Worm (Caenorhabditis elegans): Measurements from ENCODE around the gene tmem-218.

Gene tmem-218

DNA sequence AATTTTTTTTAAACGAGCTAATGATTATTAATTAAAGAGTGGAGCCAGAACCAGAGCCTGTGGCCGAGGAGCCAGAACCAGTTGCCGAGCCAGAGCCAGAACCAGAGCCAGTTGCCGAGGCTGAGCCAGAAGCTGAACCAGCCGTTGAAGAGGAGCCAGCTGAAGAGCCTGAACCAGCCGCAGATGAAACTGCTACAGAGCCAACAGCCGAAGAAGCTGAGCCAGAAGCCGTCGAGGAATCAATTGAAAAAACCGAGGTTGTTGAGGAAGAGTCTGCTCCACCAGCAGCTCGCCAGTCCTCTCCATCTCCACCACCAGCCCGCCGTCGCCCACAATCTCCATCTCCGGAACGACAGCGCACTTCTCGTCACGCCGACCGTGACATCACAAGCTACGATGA lies 26.2 kb downstream of the tmem-218 start:
- TF ChIP-seq cog-1 (tag; optimal IDR thresholded peaks at IDR 0.05) (no peak), ztf-23 (GFP tag; IDR thresholded peaks at IDR 0.05) (no peak), T22C8.4 (GFP tag; IDR thresholded peaks at IDR 0.05) (no peak), ref-1 (GFP tag; conservative IDR thresholded peaks at IDR 0.05) (no peak), ztf-29 (GFP tag; IDR thresholded peaks at IDR 0.05) (no peak), tab-1 (GFP tag; IDR thresholded peaks at IDR 0.05) (no peak), med-1 (GFP tag; optimal IDR thresholded peaks at IDR 0.05; ENCODE audit: insufficient read depth) (no peak), klf-2 (GFP tag; conservative IDR thresholded peaks at IDR 0.05) (no peak), flt-1 (GFP tag; IDR thresholded peaks at IDR 0.05) (no peak)

ce11 chrX:17676679-17677078 lies 27.2 kb downstream of the tmem-218 start:
- TF ChIP-seq flt-1 (GFP tag; IDR thresholded peaks at IDR 0.05) (no peak), ztf-23 (GFP tag; IDR thresholded peaks at IDR 0.05) (no peak), klf-2 (GFP tag; conservative IDR thresholded peaks at IDR 0.05) (no peak), ref-1 (GFP tag; conservative IDR thresholded peaks at IDR 0.05) (no peak), T22C8.4 (GFP tag; IDR thresholded peaks at IDR 0.05) (no peak)

DNA sequence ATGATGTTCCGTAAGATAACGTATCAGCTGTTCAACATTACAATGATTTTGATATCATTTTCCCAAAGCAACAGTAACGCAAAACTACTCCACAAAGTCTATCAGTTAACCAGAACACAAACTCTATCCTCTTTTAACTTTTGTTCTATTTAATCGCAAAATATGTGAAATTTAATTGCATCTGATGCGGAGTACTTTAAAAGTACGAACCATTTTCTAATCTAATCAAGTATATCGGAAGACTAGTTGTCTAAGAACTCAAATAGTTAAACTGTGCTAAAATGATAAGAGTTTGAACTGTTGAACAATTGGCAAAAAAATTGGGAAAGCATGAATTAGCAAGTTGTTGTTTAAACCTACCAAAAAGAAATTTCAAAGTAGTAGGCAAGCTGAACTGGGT lies 32.1 kb downstream of the tmem-218 start:
- TF ChIP-seq ztf-29 (GFP tag; IDR thresholded peaks at IDR 0.05): no peak
- TF ChIP-seq tab-1 (GFP tag; IDR thresholded peaks at IDR 0.05): no peak
- no peak for TF ChIP-seq T22C8.4 (GFP tag; IDR thresholded peaks at IDR 0.05)
- no peak for TF ChIP-seq flt-1 (GFP tag; IDR thresholded peaks at IDR 0.05)
- TF ChIP-seq cog-1 (tag; optimal IDR thresholded peaks at IDR 0.05): no peak
- no peak for TF ChIP-seq med-1 (GFP tag; optimal IDR thresholded peaks at IDR 0.05; ENCODE audit: insufficient read depth)
- no peak for TF ChIP-seq ref-1 (GFP tag; conservative IDR thresholded peaks at IDR 0.05)
- no peak for TF ChIP-seq klf-2 (GFP tag; conservative IDR thresholded peaks at IDR 0.05)
- TF ChIP-seq ztf-23 (GFP tag; IDR thresholded peaks at IDR 0.05): no peak

DNA sequence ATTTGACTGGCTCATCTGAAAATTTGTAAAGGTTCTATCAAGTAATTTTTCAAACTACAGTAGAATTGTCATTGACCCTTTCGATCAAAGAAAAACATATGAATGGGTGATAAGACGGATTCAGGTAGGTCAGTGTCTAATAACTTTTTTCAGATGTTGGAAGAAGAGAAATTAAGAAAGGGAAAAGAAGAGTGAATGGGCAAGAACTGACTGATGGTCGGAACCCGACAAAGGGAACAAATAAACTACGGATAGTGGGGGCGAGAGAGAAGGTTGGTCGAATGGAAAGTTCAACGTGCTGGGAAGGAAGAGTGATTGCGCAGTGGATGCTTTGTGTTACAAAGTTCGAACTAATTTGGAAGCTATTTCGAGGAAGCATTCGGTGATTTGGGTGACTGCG lies 32.8 kb downstream of the tmem-218 start:
- TF ChIP-seq cog-1 (tag; optimal IDR thresholded peaks at IDR 0.05) (no peak), flt-1 (GFP tag; IDR thresholded peaks at IDR 0.05) (no peak), T22C8.4 (GFP tag; IDR thresholded peaks at IDR 0.05) (no peak), tab-1 (GFP tag; IDR thresholded peaks at IDR 0.05) (no peak), med-1 (GFP tag; optimal IDR thresholded peaks at IDR 0.05; ENCODE audit: insufficient read depth) (no peak), ref-1 (GFP tag; conservative IDR thresholded peaks at IDR 0.05) (no peak), ztf-23 (GFP tag; IDR thresholded peaks at IDR 0.05) (no peak), klf-2 (GFP tag; conservative IDR thresholded peaks at IDR 0.05) (no peak), ztf-29 (GFP tag; IDR thresholded peaks at IDR 0.05) (no peak)

- no peak for TF ChIP-seq cog-1 (tag; optimal IDR thresholded peaks at IDR 0.05)
- no peak for TF ChIP-seq tab-1 (GFP tag; IDR thresholded peaks at IDR 0.05)
- TF ChIP-seq med-1 (GFP tag; optimal IDR thresholded peaks at IDR 0.05; ENCODE audit: insufficient read depth): no peak
- TF ChIP-seq T22C8.4 (GFP tag; IDR thresholded peaks at IDR 0.05): no peak
- TF ChIP-seq flt-1 (GFP tag; IDR thresholded peaks at IDR 0.05): no peak
- no peak for TF ChIP-seq ztf-23 (GFP tag; IDR thresholded peaks at IDR 0.05)
Observed at ce11 chrX:17683698-17684097, 34.2 kb downstream of the tmem-218 start.

DNA sequence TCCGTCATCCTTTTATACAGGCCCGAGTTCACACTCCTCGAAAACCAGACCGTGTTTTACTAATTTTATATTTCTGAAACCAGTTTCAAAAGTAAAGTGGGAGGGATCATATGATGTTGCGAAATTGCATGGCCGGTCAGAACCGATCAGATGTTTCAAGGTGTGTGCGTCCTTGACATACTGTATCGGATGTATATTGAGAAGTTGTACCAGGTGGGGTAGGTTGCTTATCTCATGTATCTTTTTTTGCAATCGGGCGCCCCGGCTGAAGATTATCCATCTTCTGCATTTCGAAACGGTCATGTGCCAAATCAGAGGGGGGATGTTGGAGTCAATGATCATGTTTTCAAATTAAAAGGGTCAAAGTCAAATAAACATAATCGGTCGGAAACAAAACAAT lies 35.3 kb downstream of the tmem-218 start, which contains the start of gene T23E7.6:
Gene T23E7.6 (minus strand): TSS at position 45 of the 400 bp plus-strand sequence.
- no peak for TF ChIP-seq flt-1 (GFP tag; IDR thresholded peaks at IDR 0.05)
- TF ChIP-seq ref-1 (GFP tag; conservative IDR thresholded peaks at IDR 0.05): no peak
- no peak for TF ChIP-seq cog-1 (tag; optimal IDR thresholded peaks at IDR 0.05)
- no peak for TF ChIP-seq klf-2 (GFP tag; conservative IDR thresholded peaks at IDR 0.05)
- no peak for TF ChIP-seq med-1 (GFP tag; optimal IDR thresholded peaks at IDR 0.05; ENCODE audit: insufficient read depth)
- no peak for TF ChIP-seq T22C8.4 (GFP tag; IDR thresholded peaks at IDR 0.05)
- no peak for TF ChIP-seq ztf-29 (GFP tag; IDR thresholded peaks at IDR 0.05)
- TF ChIP-seq tab-1 (GFP tag; IDR thresholded peaks at IDR 0.05): no peak
- no peak for TF ChIP-seq ztf-23 (GFP tag; IDR thresholded peaks at IDR 0.05)

ce11 chrX:17685959-17686358 lies 36.5 kb downstream of the tmem-218 start:
- no peak for TF ChIP-seq tab-1 (GFP tag; IDR thresholded peaks at IDR 0.05)
- no peak for TF ChIP-seq ref-1 (GFP tag; conservative IDR thresholded peaks at IDR 0.05)
- no peak for TF ChIP-seq cog-1 (tag; optimal IDR thresholded peaks at IDR 0.05)
- TF ChIP-seq T22C8.4 (GFP tag; IDR thresholded peaks at IDR 0.05): no peak
- no peak for TF ChIP-seq med-1 (GFP tag; optimal IDR thresholded peaks at IDR 0.05; ENCODE audit: insufficient read depth)
- TF ChIP-seq ztf-29 (GFP tag; IDR thresholded peaks at IDR 0.05): no peak
- TF ChIP-seq ztf-23 (GFP tag; IDR thresholded peaks at IDR 0.05): no peak
- no peak for TF ChIP-seq flt-1 (GFP tag; IDR thresholded peaks at IDR 0.05)
- TF ChIP-seq klf-2 (GFP tag; conservative IDR thresholded peaks at IDR 0.05): no peak

- TF ChIP-seq ztf-29 (GFP tag; IDR thresholded peaks at IDR 0.05): no peak
- no peak for TF ChIP-seq T22C8.4 (GFP tag; IDR thresholded peaks at IDR 0.05)
- TF ChIP-seq flt-1 (GFP tag; IDR thresholded peaks at IDR 0.05): no peak
- no peak for TF ChIP-seq ref-1 (GFP tag; conservative IDR thresholded peaks at IDR 0.05)
- TF ChIP-seq cog-1 (tag; optimal IDR thresholded peaks at IDR 0.05): no peak
- TF ChIP-seq tab-1 (GFP tag; IDR thresholded peaks at IDR 0.05): no peak
- no peak for TF ChIP-seq klf-2 (GFP tag; conservative IDR thresholded peaks at IDR 0.05)
- no peak for TF ChIP-seq ztf-23 (GFP tag; IDR thresholded peaks at IDR 0.05)
- TF ChIP-seq med-1 (GFP tag; optimal IDR thresholded peaks at IDR 0.05; ENCODE audit: insufficient read depth): no peak
Observed at ce11 chrX:17694669-17695282, 45.3 kb downstream of the tmem-218 start, which contains the start of gene cgt-2. cgt-2 (plus strand) TSS chrX:17695232.
